Worm (Caenorhabditis elegans) whole organism, late embryonic: Measurements from ENCODE around the gene F44D12.19.

Source experiments
- K09A11.1 ChIP-seq: sonication (generic microtip); optimal IDR thresholded peaks from 2 replicates; lab custom pipeline; 2017; ENCODE audit warnings: antibody characterized with exemption, mild to moderate bottlenecking, missing genetic modification characterization, missing compliant biosample characterization; ENCODE audit not compliant: insufficient read depth
- Y22D7AL.16 ChIP-seq: sonication (generic microtip); optimal IDR thresholded peaks from 2 replicates; lab custom pipeline; 2016; ENCODE audit warnings: missing genetic modification characterization, missing compliant biosample characterization
- ama-1 ChIP-seq: fragments of 150-350 bp; optimal IDR thresholded peaks from 2 replicates; lab custom pipeline; 2014
- ceh-14 ChIP-seq: sonication (generic microtip); optimal IDR thresholded peaks from 2 replicates; lab custom pipeline; 2016; ENCODE audit warnings: missing genotype, missing genetic modification characterization, missing compliant biosample characterization
- ceh-19 ChIP-seq: fragments of 200-800 bp; sonication (Bioruptor generic); optimal IDR thresholded peaks from 2 replicates; lab custom pipeline; 2018; ENCODE audit warnings: mild to moderate bottlenecking, missing genetic modification characterization, missing compliant biosample characterization
- ceh-30 ChIP-seq: fragments of 150-350 bp; optimal IDR thresholded peaks from 2 replicates; lab custom pipeline; 2014; ENCODE audit warnings: missing biosample characterization, missing genetic modification characterization
- dve-1 ChIP-seq: sonication (generic microtip); optimal IDR thresholded peaks from 2 replicates; lab custom pipeline; 2017; ENCODE audit warnings: antibody characterized with exemption, mild to moderate bottlenecking, missing genetic modification characterization, missing compliant biosample characterization
- fkh-10 ChIP-seq: fragments of 150-350 bp; optimal IDR thresholded peaks from 2 replicates; lab custom pipeline; 2014; ENCODE audit warnings: missing biosample characterization, missing genetic modification reagents, missing genetic modification characterization
- hlh-13 ChIP-seq: fragments of 200-800 bp; sonication (Bioruptor generic); optimal IDR thresholded peaks from 2 replicates; lab custom pipeline; 2018; ENCODE audit warnings: mild to moderate bottlenecking, missing genetic modification characterization, missing compliant biosample characterization
- mec-3 ChIP-seq: sonication (generic microtip); optimal IDR thresholded peaks from 2 replicates; lab custom pipeline; 2016; ENCODE audit warnings: borderline replicate concordance, missing genetic modification characterization, missing compliant biosample characterization
- nhr-11 ChIP-seq: fragments of 150-350 bp; optimal IDR thresholded peaks from 2 replicates; lab custom pipeline; 2014; ENCODE audit warnings: missing biosample characterization, missing genetic modification characterization
- sox-2 ChIP-seq: fragments of 200-800 bp; sonication (Bioruptor generic); IDR thresholded peaks from 2 replicates; pipeline ENCODE4 v1.3.6; 2022; ENCODE audit warnings: missing genetic modification reagents, missing genetic modification characterization, missing compliant biosample characterization
- tbx-2 ChIP-seq: sonication (generic microtip); optimal IDR thresholded peaks from 2 replicates; lab custom pipeline; 2016; ENCODE audit warnings: missing genetic modification characterization, missing compliant biosample characterization
- unc-86 ChIP-seq: sonication (generic microtip); optimal IDR thresholded peaks from 2 replicates; lab custom pipeline; 2016; ENCODE audit warnings: missing genetic modification characterization, missing compliant biosample characterization

- TF ChIP-seq Y22D7AL.16 (tag; lab: Kevin White, UChicago) (no peak), dve-1 (tag; lab: Kevin White, UChicago) (no peak), ama-1 (lab: Kevin White, UChicago) (no peak), ceh-19 (GFP tag; lab: Kevin White, UChicago) (no peak), unc-86 (tag; lab: Kevin White, UChicago) (no peak), fkh-10 (GFP tag; lab: Kevin White, UChicago) (no peak), ceh-14 (tag; lab: Kevin White, UChicago) (no peak), tbx-2 (tag; lab: Kevin White, UChicago) (no peak), ceh-30 (tag; lab: Kevin White, UChicago) (no peak), hlh-13 (GFP tag; lab: Kevin White, UChicago) (no peak), sox-2 (GFP tag; lab: Robert Waterston, UW) (no peak), mec-3 (no peak), K09A11.1 (no peak), nhr-11 (no peak)
Measured at ce11 chrIV:10021283-10021682, at the start of gene F44D12.19.
